Fruit fly (Drosophila melanogaster): ENCODE data around the gene CG9259.

CG9259 gene

dm6 chr2L:21051873-21052736 is 37.1 kb upstream of the CG9259 start, which contains the start of gene CG42238 (continued):
- TF ChIP-seq Max (GFP tag; optimal IDR thresholded peaks at IDR 0.05) = no peak
- no peak for TF ChIP-seq schlank (tag; optimal IDR thresholded peaks at IDR 0.05)
- peak; percentile 41 for TF ChIP-seq her (GFP tag; optimal IDR thresholded peaks at IDR 0.05)
- TF ChIP-seq emc (GFP tag; optimal IDR thresholded peaks at IDR 0.05) = no peak
- TF ChIP-seq CG13624 (GFP tag; optimal IDR thresholded peaks at IDR 0.05) = peak; percentile 9
- peak; percentile 81 for TF ChIP-seq sens (GFP tag)
- no peak for TF ChIP-seq org-1 (GFP tag; optimal IDR thresholded peaks at IDR 0.05)
- no peak for TF ChIP-seq seq (GFP tag; IDR thresholded peaks at IDR 0.05)
- TF ChIP-seq pnt (GFP tag; optimal IDR thresholded peaks at IDR 0.05) = no peak
- TF ChIP-seq Ssrp (tag; optimal IDR thresholded peaks at IDR 0.05) = peak; percentile 17
- peak; percentile 33 for TF ChIP-seq phol (tag; optimal IDR thresholded peaks at IDR 0.05)
- peak; percentile 0 for TF ChIP-seq gem (tag; optimal IDR thresholded peaks at IDR 0.05)
- no peak for TF ChIP-seq Stat92E (GFP tag; optimal IDR thresholded peaks at IDR 0.05)
- TF ChIP-seq CG17829 (tag; optimal IDR thresholded peaks at IDR 0.05) = no peak
- no peak for TF ChIP-seq D19B (GFP tag; optimal IDR thresholded peaks at IDR 0.05)
- TF ChIP-seq mld (GFP tag; IDR thresholded peaks at IDR 0.05; ENCODE audit: partially characterized antibody) = no peak
- TF ChIP-seq amos (GFP tag; IDR thresholded peaks at IDR 0.05; ENCODE audit: partially characterized antibody) = peak; percentile 56
- no peak for TF ChIP-seq en (GFP tag; optimal IDR thresholded peaks at IDR 0.05)
- no peak for TF ChIP-seq CG8924 (tag; optimal IDR thresholded peaks at IDR 0.05)
- TF ChIP-seq CG18262 (tag; optimal IDR thresholded peaks at IDR 0.05) = no peak
- TF ChIP-seq CoRest (tag; optimal IDR thresholded peaks at IDR 0.05) = peak; percentile 24
- no peak for TF ChIP-seq CG31365 (tag; optimal IDR thresholded peaks at IDR 0.05)
- no peak for TF ChIP-seq slp2 (GFP tag; optimal IDR thresholded peaks at IDR 0.05)
- TF ChIP-seq CG3065 (GFP tag; optimal IDR thresholded peaks at IDR 0.05) = no peak
- TF ChIP-seq CG17359 (tag; optimal IDR thresholded peaks at IDR 0.05) = no peak
- no peak for TF ChIP-seq B-H1 (GFP tag; IDR thresholded peaks at IDR 0.05)
- peak; percentile 32 for TF ChIP-seq HLHmδ (GFP tag; optimal IDR thresholded peaks at IDR 0.05)
- TF ChIP-seq CG5953 (GFP tag; IDR thresholded peaks at IDR 0.05) = peak; percentile 31; the same call in 1 of the 2 replicates
- TF ChIP-seq Drgx (GFP tag; IDR thresholded peaks at IDR 0.05) = no peak
- no peak for TF ChIP-seq Oli (tag; optimal IDR thresholded peaks at IDR 0.05)
- TF ChIP-seq Trl (optimal IDR thresholded peaks at IDR 0.05) = peak; percentile 50 to 59
- TF ChIP-seq Trl (GFP tag; optimal IDR thresholded peaks at IDR 0.05) = no peak
- no peak for TF ChIP-seq CG12071 (GFP tag; optimal IDR thresholded peaks at IDR 0.05)
- TF ChIP-seq NC2β (GFP tag; optimal IDR thresholded peaks at IDR 0.05) = no peak
- TF ChIP-seq lmd (GFP tag; IDR thresholded peaks at IDR 0.05) = no peak
- no peak for TF ChIP-seq tll (GFP tag; optimal IDR thresholded peaks at IDR 0.05)
- peak; percentile 42 for TF ChIP-seq CG10543 (GFP tag; optimal IDR thresholded peaks at IDR 0.05)
- 0 out of 2 replicates have a peak, but pooled peaks have one; percentile 23 for TF ChIP-seq onecut (GFP tag; IDR thresholded peaks at IDR 0.05)
- no peak for TF ChIP-seq CG14965 (GFP tag; optimal IDR thresholded peaks at IDR 0.05; ENCODE audit: borderline replicate concordance)
- peak; percentile 64 for TF ChIP-seq CG1603 (tag; optimal IDR thresholded peaks at IDR 0.05)
- TF ChIP-seq psq (GFP tag; optimal IDR thresholded peaks at IDR 0.05) = no peak
- TF ChIP-seq croc (GFP tag; conservative IDR thresholded peaks at IDR 0.05) = no peak
- TF ChIP-seq HLH3B (GFP tag; IDR thresholded peaks at IDR 0.05) = no peak
- TF ChIP-seq CG32532 (GFP tag; IDR thresholded peaks at IDR 0.05) = peak; percentile 40; the same call in 1 of the 2 replicates
- TF ChIP-seq unc-4 (GFP tag; IDR thresholded peaks at IDR 0.05; ENCODE audit: partially characterized antibody) = no peak
- TF ChIP-seq pan (optimal IDR thresholded peaks at IDR 0.05) = no peak
- TF ChIP-seq pan (GFP tag; optimal IDR thresholded peaks at IDR 0.05 in 1 of 2, IDR thresholded peaks at IDR 0.05 in 1 of 2) = no peak
- TF ChIP-seq Dfd (GFP tag; optimal IDR thresholded peaks at IDR 0.05) = no peak
- TF ChIP-seq CG9609 (GFP tag; optimal IDR thresholded peaks at IDR 0.05) = no peak
- TF ChIP-seq maf-S (GFP tag; optimal IDR thresholded peaks at IDR 0.05) = no peak

Data from whole organism, embryonic.